Worm (Caenorhabditis elegans) whole organism, L1 larva: ENCODE results near the gene cyp-25A4.

Experiments
- C04F5.9 ChIP-seq: sonication (generic microtip); optimal IDR thresholded peaks from 2 replicates; lab custom pipeline; 2016; ENCODE audit warnings: missing genetic modification characterization, missing compliant biosample characterization
- lir-3 ChIP-seq: sonication (generic microtip); optimal IDR thresholded peaks from 2 replicates; lab custom pipeline; 2016; ENCODE audit warnings: mild to moderate bottlenecking, missing genetic modification characterization, moderate library complexity, missing compliant biosample characterization; ENCODE audit not compliant: poor library complexity
- nhr-12 ChIP-seq: sonication (generic microtip); optimal IDR thresholded peaks from 2 replicates; lab custom pipeline; 2017; ENCODE audit warnings: missing biosample characterization, missing genetic modification characterization
- nhr-20 ChIP-seq: sonication (generic microtip); optimal IDR thresholded peaks from 2 replicates; lab custom pipeline; 2016; ENCODE audit warnings: mild to moderate bottlenecking, missing genetic modification characterization, missing compliant biosample characterization
- nhr-28 ChIP-seq: fragments of 150-350 bp; optimal IDR thresholded peaks from 2 replicates; lab custom pipeline; 2014; ENCODE audit warnings: missing biosample characterization, missing genetic modification characterization
- nhr-77 ChIP-seq: fragments of 150-350 bp; optimal IDR thresholded peaks from 2 replicates; lab custom pipeline; 2014; ENCODE audit warnings: missing biosample characterization, missing genetic modification characterization
- nhr-90 ChIP-seq: sonication (generic microtip); optimal IDR thresholded peaks from 2 replicates; lab custom pipeline; 2016; ENCODE audit warnings: mild to moderate bottlenecking, missing genetic modification characterization, missing compliant biosample characterization; ENCODE audit not compliant: poor library complexity
- rnt-1 ChIP-seq: sonication (generic microtip); optimal IDR thresholded peaks from 2 replicates; lab custom pipeline; 2016; ENCODE audit warnings: mild to moderate bottlenecking, missing genetic modification characterization, moderate library complexity, missing compliant biosample characterization
- swsn-7 ChIP-seq: sonication (generic microtip); optimal IDR thresholded peaks from 2 replicates; lab custom pipeline; 2016; ENCODE audit warnings: missing genetic modification characterization, missing compliant biosample characterization
- unc-62 ChIP-seq: fragments of 150-350 bp; optimal IDR thresholded peaks from 2 replicates; lab custom pipeline; 2014; ENCODE audit warnings: missing biosample characterization, missing genetic modification reagents, missing genetic modification characterization

DNA sequence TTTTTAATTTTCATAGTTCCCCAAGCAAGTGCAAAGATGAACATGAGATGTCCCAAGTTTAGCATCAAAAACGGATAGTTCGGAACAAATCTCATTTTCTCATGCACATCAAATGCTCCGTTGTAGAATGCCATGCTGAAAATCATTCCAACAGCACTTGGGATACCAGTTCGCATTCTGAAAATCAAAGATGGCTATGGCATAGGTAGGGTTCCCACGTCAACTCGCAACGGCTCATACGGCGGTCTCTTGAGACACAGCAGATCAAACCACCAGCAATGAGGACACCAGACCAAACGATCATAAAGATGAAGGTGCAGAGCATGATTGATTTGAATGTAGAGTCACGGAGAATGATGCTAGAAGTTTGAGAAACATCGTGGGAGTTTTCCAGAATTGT, 48.8 kb downstream of the cyp-25A4 start:
- no peak for TF ChIP-seq nhr-20 (tag; lab: Kevin White, UChicago)
- TF ChIP-seq lir-3 (tag; lab: Kevin White, UChicago): no peak
- no peak for TF ChIP-seq swsn-7 (tag; lab: Kevin White, UChicago)
- TF ChIP-seq nhr-90 (tag; lab: Kevin White, UChicago): no peak
- TF ChIP-seq nhr-28: no peak
- TF ChIP-seq C04F5.9 (tag; lab: Kevin White, UChicago): no peak
- TF ChIP-seq nhr-12 (tag; lab: Kevin White, UChicago): no peak
- TF ChIP-seq unc-62 (GFP tag; lab: Kevin White, UChicago): no peak
- TF ChIP-seq nhr-77 (tag; lab: Kevin White, UChicago): no peak
- TF ChIP-seq rnt-1 (tag; lab: Kevin White, UChicago): no peak
